Fruit fly (Drosophila melanogaster): ENCODE measurements around the gene ems.

ems gene

dm6 chr3R:13892870-13893269, 8.8 kb upstream of the ems start (continued):
- TF ChIP-seq Hmx (GFP tag; optimal IDR thresholded peaks at IDR 0.05): no peak
- peak; percentile 69 for TF ChIP-seq CG11504 (tag; optimal IDR thresholded peaks at IDR 0.05)
- TF ChIP-seq Hr39 (optimal IDR thresholded peaks at IDR 0.05): no peak
- TF ChIP-seq ase (GFP tag; IDR thresholded peaks at IDR 0.05): 0 out of 3 replicates have a peak, but pooled peaks have one; percentile 34
- TF ChIP-seq Six4 (GFP tag; optimal IDR thresholded peaks at IDR 0.05): peak; percentile 13
- TF ChIP-seq CG18262 (tag; optimal IDR thresholded peaks at IDR 0.05): peak; percentile 59
- no peak for TF ChIP-seq Bgb (GFP tag; IDR thresholded peaks at IDR 0.05; ENCODE audit: partially characterized antibody)
- TF ChIP-seq Gsc (GFP tag; IDR thresholded peaks at IDR 0.05): no peak
- TF ChIP-seq CG4424 (GFP tag; optimal IDR thresholded peaks at IDR 0.05): peak; percentile 37
- TF ChIP-seq CG16779 (GFP tag; IDR thresholded peaks at IDR 0.05): no peak
- 0 out of 3 replicates have a peak, but pooled peaks have one; percentile 12 for TF ChIP-seq CG11695 (GFP tag; IDR thresholded peaks at IDR 0.05)
- TF ChIP-seq salm (tag; optimal IDR thresholded peaks at IDR 0.05): no peak
- no peak for TF ChIP-seq ind (GFP tag; optimal IDR thresholded peaks at IDR 0.05)
- TF ChIP-seq BtbVII (GFP tag; optimal IDR thresholded peaks at IDR 0.05): no peak
- peak; percentile 6 for TF ChIP-seq CG8359 (GFP tag; optimal IDR thresholded peaks at IDR 0.05; ENCODE audit: borderline replicate concordance)
- TF ChIP-seq CG4617 (GFP tag; optimal IDR thresholded peaks at IDR 0.05; ENCODE audit: borderline replicate concordance): no peak
- TF ChIP-seq dm (GFP tag; optimal IDR thresholded peaks at IDR 0.05): no peak
- TF ChIP-seq mam (GFP tag; optimal IDR thresholded peaks at IDR 0.05): no peak
- no peak for TF ChIP-seq Spps (tag; optimal IDR thresholded peaks at IDR 0.05)
- peak; percentile 48 for TF ChIP-seq ATbp (GFP tag; optimal IDR thresholded peaks at IDR 0.05)
- peak; percentile 45 for TF ChIP-seq ttk (GFP tag; IDR thresholded peaks at IDR 0.05)
- TF ChIP-seq CG6175 (GFP tag; IDR thresholded peaks at IDR 0.05): no peak
- TF ChIP-seq sim (GFP tag; IDR thresholded peaks at IDR 0.05): no peak
- TF ChIP-seq CG11398 (GFP tag; optimal IDR thresholded peaks at IDR 0.05): no peak
- no peak for TF ChIP-seq CG3065 (GFP tag; optimal IDR thresholded peaks at IDR 0.05)
- no peak for TF ChIP-seq CG8089 (GFP tag; optimal IDR thresholded peaks at IDR 0.05)
- TF ChIP-seq bab2 (GFP tag; optimal IDR thresholded peaks at IDR 0.05): peak; percentile 23
- TF ChIP-seq Sox102F (GFP tag; optimal IDR thresholded peaks at IDR 0.05): peak; percentile 73
- TF ChIP-seq CG11696 (GFP tag; IDR thresholded peaks at IDR 0.05): no peak
- TF ChIP-seq ranshi (GFP tag; IDR thresholded peaks at IDR 0.05): no peak
- no peak for TF ChIP-seq Chrac-16 (GFP tag; optimal IDR thresholded peaks at IDR 0.05)
- no peak for TF ChIP-seq dan (GFP tag; IDR thresholded peaks at IDR 0.05)
- no peak for TF ChIP-seq Usf (GFP tag; optimal IDR thresholded peaks at IDR 0.05)
- peak; percentile 59; the same call in 2 of the 3 replicates for TF ChIP-seq CG17361 (GFP tag; IDR thresholded peaks at IDR 0.05)
- TF ChIP-seq CG8944 (GFP tag; optimal IDR thresholded peaks at IDR 0.05): no peak
- TF ChIP-seq CG18476 (GFP tag; optimal IDR thresholded peaks at IDR 0.05): no peak
- TF ChIP-seq CG12104 (GFP tag; optimal IDR thresholded peaks at IDR 0.05): no peak
- TF ChIP-seq Dek (tag; optimal IDR thresholded peaks at IDR 0.05): no peak
- TF ChIP-seq chm (GFP tag; IDR thresholded peaks at IDR 0.05): no peak
- no peak for TF ChIP-seq CG3281 (GFP tag; optimal IDR thresholded peaks at IDR 0.05)
- no peak for TF ChIP-seq CG7357 (GFP tag; IDR thresholded peaks at IDR 0.05)
- TF ChIP-seq CG12071 (GFP tag; optimal IDR thresholded peaks at IDR 0.05): no peak
- TF ChIP-seq sob (GFP tag; IDR thresholded peaks at IDR 0.05): no peak
- no peak for TF ChIP-seq HmgZ (tag; optimal IDR thresholded peaks at IDR 0.05)
- no peak for TF ChIP-seq kah (GFP tag; optimal IDR thresholded peaks at IDR 0.05)
- no peak for TF ChIP-seq CG12744 (GFP tag; optimal IDR thresholded peaks at IDR 0.05)
- TF ChIP-seq fd102C (GFP tag; optimal IDR thresholded peaks at IDR 0.05): no peak
- TF ChIP-seq nmo (GFP tag; optimal IDR thresholded peaks at IDR 0.05): peak; percentile 50
- no peak for TF ChIP-seq Max (GFP tag; optimal IDR thresholded peaks at IDR 0.05)
- no peak for TF ChIP-seq luna (GFP tag; optimal IDR thresholded peaks at IDR 0.05)
- peak; percentile 43; the same call in 1 of the 2 replicates for TF ChIP-seq CG14441 (GFP tag; IDR thresholded peaks at IDR 0.05)
- no peak for TF ChIP-seq CG4707 (GFP tag; optimal IDR thresholded peaks at IDR 0.05)
- TF ChIP-seq HLHmδ (GFP tag; optimal IDR thresholded peaks at IDR 0.05): no peak

Data from whole organism, embryonic.